Worm (Caenorhabditis elegans): Measurements from ENCODE around the gene dcaf-1.

dcaf-1 gene

ce11 chrIV:9679296-9679695 lies 27.2 kb downstream of the dcaf-1 start:
- no peak for TF ChIP-seq vab-7 (GFP tag; IDR thresholded peaks at IDR 0.05)
- TF ChIP-seq arid-1 (GFP tag; conservative IDR thresholded peaks at IDR 0.05) = no peak
- no peak for TF ChIP-seq daf-16 (GFP tag; optimal IDR thresholded peaks at IDR 0.05)
- TF ChIP-seq daf-16 (tag; optimal IDR thresholded peaks at IDR 0.05) = peak; percentile 67
- no peak for TF ChIP-seq ceh-62 (tag; optimal IDR thresholded peaks at IDR 0.05)

ce11 chrIV:9678007-9678406 lies 28.5 kb downstream of the dcaf-1 start:
- TF ChIP-seq aha-1 (tag) = peak; percentile 91
- no peak for TF ChIP-seq aly-2 (tag; optimal IDR thresholded peaks at IDR 0.05)

- TF ChIP-seq nhr-111 (GFP tag; optimal IDR thresholded peaks at IDR 0.05) = no peak
- no peak for TF ChIP-seq pha-4 (GFP tag; IDR thresholded peaks at IDR 0.05)
- peak; percentile 26 for TF ChIP-seq pha-4 (tag; optimal IDR thresholded peaks at IDR 0.05)
- TF ChIP-seq hlh-11 (tag; optimal IDR thresholded peaks at IDR 0.05) = peak; percentile 90
- peak in 1 of 2 experiments; percentile 46 for TF ChIP-seq daf-16 (GFP tag; optimal IDR thresholded peaks at IDR 0.05)
- peak; percentile 76 for TF ChIP-seq daf-16 (tag; optimal IDR thresholded peaks at IDR 0.05)
- peak; percentile 78 for TF ChIP-seq nhr-77 (tag; optimal IDR thresholded peaks at IDR 0.05)
- TF ChIP-seq mes-2 (tag; optimal IDR thresholded peaks at IDR 0.05; ENCODE audit: poor library complexity, severe bottlenecking) = peak; percentile 41
- TF ChIP-seq lin-1 (GFP tag; IDR thresholded peaks at IDR 0.05) = peak; percentile 39
- peak; percentile 56 for TF ChIP-seq hmg-1.1 (GFP tag; IDR thresholded peaks at IDR 0.05)
- TF ChIP-seq T20F7.1 (GFP tag; optimal IDR thresholded peaks at IDR 0.05) = peak; percentile 54
- TF ChIP-seq nhr-11 (tag; optimal IDR thresholded peaks at IDR 0.05) = peak; percentile 62
- TF ChIP-seq mep-1 (tag; optimal IDR thresholded peaks at IDR 0.05) = peak; percentile 73
- peak; percentile 69 for TF ChIP-seq tra-1 (GFP tag; IDR thresholded peaks at IDR 0.05)
- TF ChIP-seq hlh-30 (tag; optimal IDR thresholded peaks at IDR 0.05; ENCODE audit: insufficient read depth) = peak; percentile 95
- peak; percentile 92 for TF ChIP-seq dmd-6 (GFP tag; IDR thresholded peaks at IDR 0.05)
- TF ChIP-seq cey-2 (tag; optimal IDR thresholded peaks at IDR 0.05; ENCODE audit: borderline replicate concordance, insufficient read depth) = no peak
- peak; percentile 94 to 99 for TF ChIP-seq mdl-1 (tag; optimal IDR thresholded peaks at IDR 0.05)
- TF ChIP-seq mxl-3 (GFP tag; optimal IDR thresholded peaks at IDR 0.05) = peak; percentile 93
- TF ChIP-seq pqm-1 (tag; optimal IDR thresholded peaks at IDR 0.05) = peak; percentile 53
- TF ChIP-seq nhr-48 (tag; optimal IDR thresholded peaks at IDR 0.05) = peak; percentile 85
- TF ChIP-seq zip-11 (GFP tag; IDR thresholded peaks at IDR 0.05) = no peak
- no peak for TF ChIP-seq lin-15B (tag; optimal IDR thresholded peaks at IDR 0.05)
- peak; percentile 32; the same call in 1 of the 2 replicates for TF ChIP-seq lin-29 (GFP tag; IDR thresholded peaks at IDR 0.05)
- peak; percentile 77 for TF ChIP-seq fkh-10 (GFP tag; optimal IDR thresholded peaks at IDR 0.05)
- TF ChIP-seq T26A8.4 (GFP tag; IDR thresholded peaks at IDR 0.05) = peak; percentile 49; the same call in 1 of the 2 replicates
- no peak for TF ChIP-seq sdz-12 (GFP tag; optimal IDR thresholded peaks at IDR 0.05)
- peak in 1 of 2 experiments; percentile 81 for TF ChIP-seq hif-1 (tag; optimal IDR thresholded peaks at IDR 0.05)
- TF ChIP-seq ctbp-1 (GFP tag; IDR thresholded peaks at IDR 0.05) = peak; percentile 70; the same call in 1 of the 2 replicates
- peak; percentile 21 for TF ChIP-seq nhr-25 (tag; optimal IDR thresholded peaks at IDR 0.05; ENCODE audit: borderline replicate concordance, insufficient read depth)
- peak; percentile 17 for TF ChIP-seq spr-1 (tag; optimal IDR thresholded peaks at IDR 0.05)
- TF ChIP-seq jun-1 (tag; optimal IDR thresholded peaks at IDR 0.05) = no peak
- TF ChIP-seq ceh-20 (GFP tag; IDR thresholded peaks at IDR 0.05) = no peak; the same call in 1 of the 2 replicates
- peak; percentile 74 for TF ChIP-seq dve-1 (tag; optimal IDR thresholded peaks at IDR 0.05; ENCODE audit: insufficient read depth)
- TF ChIP-seq nhr-237 (tag; optimal IDR thresholded peaks at IDR 0.05) = no peak
- peak; percentile 81 for TF ChIP-seq ces-1 (GFP tag; optimal IDR thresholded peaks at IDR 0.05)
- TF ChIP-seq mdt-29 (GFP tag; IDR thresholded peaks at IDR 0.05) = no peak
- TF ChIP-seq daf-19 (GFP tag; conservative IDR thresholded peaks at IDR 0.05) = no peak
- TF ChIP-seq R02D3.7 (tag; optimal IDR thresholded peaks at IDR 0.05) = no peak
- peak; percentile 9 to 84 for TF ChIP-seq lsy-2 (tag; optimal IDR thresholded peaks at IDR 0.05)
Observed at ce11 chrIV:9677226-9677992, 29.1 kb downstream of the dcaf-1 start.
